Fruit fly (Drosophila melanogaster) Kc167 (cell line): ENCODE data around the gene Remo.

Experiments used
- Myc ChIP-seq: fragments of >200 bp; optimal IDR thresholded peaks from 2 replicates; lab custom pipeline; 2017; ENCODE audit warnings: missing external identifiers
- Sin3A ChIP-seq: fragments of >200 bp; optimal IDR thresholded peaks from 2 replicates; lab custom pipeline; 2018; ENCODE audit warnings: missing external identifiers
- h ChIP-seq: fragments of >200 bp; optimal IDR thresholded peaks from 3 replicates; lab custom pipeline; 2018; ENCODE audit warnings: missing external identifiers
- insv ChIP-seq: fragments of >200 bp; optimal IDR thresholded peaks from 3 replicates; lab custom pipeline; 2018; ENCODE audit warnings: missing external identifiers
- psq ChIP-seq: fragments of >200 bp; optimal IDR thresholded peaks from 2 replicates; lab custom pipeline; 2017; ENCODE audit warnings: missing external identifiers
- ttk ChIP-seq: sonication (Bioruptor generic); optimal IDR thresholded peaks from 2 replicates; lab custom pipeline; 2017; ENCODE audit warnings: missing external identifiers

DNA sequence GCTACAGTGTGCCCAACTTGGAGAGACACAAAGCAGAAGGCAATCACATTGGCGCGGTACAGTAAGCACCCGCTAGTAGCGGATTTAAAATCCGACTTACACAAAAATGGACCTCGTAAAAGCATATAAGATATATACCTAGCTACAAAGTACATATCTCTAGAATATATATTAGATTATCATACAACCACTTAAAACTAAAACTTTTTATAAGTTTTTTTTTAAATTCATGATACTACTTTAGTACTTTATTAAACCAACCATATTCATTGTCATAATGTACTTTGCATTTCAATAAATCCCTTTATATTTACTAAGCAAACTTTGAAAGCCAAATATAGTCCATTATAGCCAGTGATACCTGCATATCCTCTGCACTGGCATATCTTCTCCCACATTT is 12.7 kb upstream of the Remo start:
- TF ChIP-seq psq (lab: Kevin White, UChicago): no peak
- TF ChIP-seq ttk: no peak
- TF ChIP-seq Sin3A (lab: Kevin White, UChicago): no peak
- TF ChIP-seq h (lab: Kevin White, UChicago): no peak
- TF ChIP-seq insv: no peak
- TF ChIP-seq Myc (lab: Kevin White, UChicago): no peak
